Worm (Caenorhabditis elegans): Measurements from ENCODE around the gene F22E5.12.

- no peak for TF ChIP-seq elt-3 (tag; optimal IDR thresholded peaks at IDR 0.05)
- TF ChIP-seq lin-15B (tag; optimal IDR thresholded peaks at IDR 0.05) = no peak
- TF ChIP-seq nhr-12 (tag; optimal IDR thresholded peaks at IDR 0.05) = no peak
- no peak for TF ChIP-seq nhr-76 (tag; optimal IDR thresholded peaks at IDR 0.05)
- no peak for TF ChIP-seq pha-4 (tag; optimal IDR thresholded peaks at IDR 0.05)
- TF ChIP-seq snpc-4 (tag; optimal IDR thresholded peaks at IDR 0.05) = no peak
- no peak for TF ChIP-seq nhr-11 (tag; optimal IDR thresholded peaks at IDR 0.05)
- TF ChIP-seq unc-62 (GFP tag; optimal IDR thresholded peaks at IDR 0.05) = no peak
- no peak for TF ChIP-seq nhr-23 (tag; optimal IDR thresholded peaks at IDR 0.05)
- TF ChIP-seq skn-1 (tag; optimal IDR thresholded peaks at IDR 0.05) = no peak
- no peak for TF ChIP-seq elt-2 (tag; optimal IDR thresholded peaks at IDR 0.05)
- TF ChIP-seq fkh-10 (GFP tag; optimal IDR thresholded peaks at IDR 0.05) = no peak
- TF ChIP-seq nhr-28 (tag; optimal IDR thresholded peaks at IDR 0.05) = no peak
- no peak for TF ChIP-seq mdl-1 (tag; optimal IDR thresholded peaks at IDR 0.05)
Measured at ce11 chrII:2624792-2625191, 21.9 kb downstream of the F22E5.12 start, which contains the start of gene lgc-28.

All from whole organism, L3 larva.